Worm (Caenorhabditis elegans) whole organism, midembryonic: Measurements from ENCODE around the gene clc-9.

Source experiments
- T22C8.4 ChIP-seq: fragments of 200-800 bp; sonication (Bioruptor generic); IDR thresholded peaks from 2 replicates; pipeline ENCODE4 v1.3.6; 2022; ENCODE audit warnings: missing genetic modification characterization, missing compliant biosample characterization
- cog-1 ChIP-seq: sonication (generic microtip); optimal IDR thresholded peaks from 2 replicates; lab custom pipeline; 2016; ENCODE audit warnings: missing genetic modification characterization, missing compliant biosample characterization
- flt-1 ChIP-seq: fragments of 200-800 bp; sonication (Bioruptor generic); IDR thresholded peaks from 2 replicates; pipeline ENCODE4 v1.3.6; 2022; ENCODE audit warnings: missing genetic modification characterization, missing compliant biosample characterization
- klf-2 ChIP-seq: fragments of 200-800 bp; sonication (Bioruptor generic); conservative IDR thresholded peaks from 2 replicates; pipeline ENCODE4 v1.3.6; 2022; ENCODE audit warnings: missing genetic modification reagents, missing genetic modification characterization, missing compliant biosample characterization
- tab-1 ChIP-seq: fragments of 200-800 bp; sonication (Bioruptor generic); IDR thresholded peaks from 2 replicates; pipeline ENCODE4 v1.3.6; 2022; ENCODE audit warnings: missing genetic modification characterization, missing compliant biosample characterization
- ztf-23 ChIP-seq: fragments of 200-800 bp; sonication (Bioruptor generic); IDR thresholded peaks from 2 replicates; pipeline ENCODE4 v1.3.6; 2022; ENCODE audit warnings: missing genetic modification reagents, missing genetic modification characterization, missing compliant biosample characterization
- ztf-29 ChIP-seq: fragments of 200-800 bp; sonication (Bioruptor generic); IDR thresholded peaks from 2 replicates; pipeline ENCODE4 v1.3.6; 2022; ENCODE audit warnings: missing genetic modification reagents, missing genetic modification characterization, missing compliant biosample characterization

ce11 chrIV:11089527-11089926 lies 23.2 kb upstream of the clc-9 start, which contains the start of gene M7.7:
- TF ChIP-seq flt-1 (GFP tag; lab: Robert Waterston, UW) (no peak), ztf-29 (GFP tag; lab: Robert Waterston, UW) (no peak), T22C8.4 (GFP tag; lab: Robert Waterston, UW) (no peak), klf-2 (GFP tag; lab: Robert Waterston, UW) (no peak), tab-1 (GFP tag; lab: Robert Waterston, UW) (no peak), cog-1 (tag; lab: Kevin White, UChicago) (no peak), ztf-23 (GFP tag; lab: Robert Waterston, UW) (no peak)
